Worm (Caenorhabditis elegans) whole organism, mixed stage, embryonic: ENCODE measurements around the gene snf-10.

ENCODE experiments used
- M03D4.4 ChIP-seq: sonication (generic microtip); optimal IDR thresholded peaks from 2 replicates; lab custom pipeline; 2017; ENCODE audit warnings: mild to moderate bottlenecking, missing genetic modification characterization, missing compliant biosample characterization
- bed-3 ChIP-seq: fragments of 200-800 bp; sonication (Bioruptor generic); optimal IDR thresholded peaks from 3 replicates; lab custom pipeline; 2018; ENCODE audit warnings: mild to moderate bottlenecking, missing genetic modification characterization, moderate library complexity, missing compliant biosample characterization
- blmp-1 ChIP-seq: fragments of 150-350 bp; optimal IDR thresholded peaks from 2 replicates; lab custom pipeline; 2014; ENCODE audit warnings: missing biosample characterization, missing genetic modification characterization
- ceh-39 ChIP-seq: fragments of 150-350 bp; optimal IDR thresholded peaks from 2 replicates; lab custom pipeline; 2014; ENCODE audit warnings: missing biosample characterization, missing genetic modification characterization
- ceh-43 ChIP-seq: fragments of 200-800 bp; sonication (Bioruptor generic); optimal IDR thresholded peaks from 2 replicates; lab custom pipeline; 2018; ENCODE audit warnings: mild to moderate bottlenecking, missing genetic modification characterization, moderate library complexity, missing compliant biosample characterization
- ceh-83 ChIP-seq: fragments of 200-800 bp; sonication (Bioruptor generic); optimal IDR thresholded peaks from 2 replicates; lab custom pipeline; 2018; ENCODE audit warnings: mild to moderate bottlenecking, missing genetic modification characterization, missing compliant biosample characterization
- ces-1 ChIP-seq: fragments of 150-350 bp; optimal IDR thresholded peaks from 2 replicates; lab custom pipeline; 2014; ENCODE audit warnings: missing biosample characterization, missing genetic modification reagents, missing genetic modification characterization
- cnd-1 ChIP-seq: fragments of 200-800 bp; sonication (Bioruptor generic); optimal IDR thresholded peaks from 2 replicates; lab custom pipeline; 2018; ENCODE audit warnings: mild to moderate bottlenecking, missing genetic modification characterization, missing compliant biosample characterization
- drap-1 ChIP-seq: fragments of 200-800 bp; sonication (Bioruptor generic); optimal IDR thresholded peaks from 3 replicates; lab custom pipeline; 2018; ENCODE audit warnings: mild to moderate bottlenecking, missing genetic modification characterization, missing compliant biosample characterization
- elt-1 ChIP-seq: sonication (generic microtip); optimal IDR thresholded peaks from 2 replicates; lab custom pipeline; 2017; ENCODE audit warnings: missing genetic modification characterization, mild to moderate bottlenecking, missing compliant biosample characterization, antibody characterized with exemption, moderate library complexity, borderline replicate concordance; ENCODE audit not compliant: insufficient read depth
- elt-3 ChIP-seq: fragments of 150-350 bp; optimal IDR thresholded peaks from 2 replicates; lab custom pipeline; 2014; ENCODE audit warnings: missing biosample characterization, missing genetic modification characterization
- flh-1 ChIP-seq: fragments of 200-800 bp; sonication (Bioruptor generic); optimal IDR thresholded peaks from 2 replicates; lab custom pipeline; 2018; ENCODE audit warnings: mild to moderate bottlenecking, missing genetic modification characterization, moderate library complexity, missing compliant biosample characterization
- ham-2 ChIP-seq: fragments of 200-800 bp; sonication (Bioruptor generic); optimal IDR thresholded peaks from 2 replicates; lab custom pipeline; 2018; ENCODE audit warnings: mild to moderate bottlenecking, missing genetic modification characterization, missing compliant biosample characterization
- hlh-1 ChIP-seq: fragments of 150-350 bp; optimal IDR thresholded peaks from 2 replicates; lab custom pipeline; 2014; ENCODE audit warnings: missing biosample characterization, missing genetic modification reagents, missing genetic modification characterization
- lin-13 ChIP-seq: fragments of 150-350 bp; optimal IDR thresholded peaks from 2 replicates; lab custom pipeline; 2014; ENCODE audit warnings: missing biosample characterization, missing genetic modification characterization
- lin-32 ChIP-seq: fragments of 200-800 bp; sonication (Bioruptor generic); optimal IDR thresholded peaks from 2 replicates; lab custom pipeline; 2018; ENCODE audit warnings: mild to moderate bottlenecking, missing genetic modification characterization, missing compliant biosample characterization
- lsy-2 ChIP-seq: fragments of 150-350 bp; optimal IDR thresholded peaks from 2 replicates; lab custom pipeline; 2014; ENCODE audit warnings: missing biosample characterization, missing genetic modification characterization
- mls-2 ChIP-seq: sonication (generic microtip); optimal IDR thresholded peaks from 2 replicates; lab custom pipeline; 2016; ENCODE audit warnings: mild to moderate bottlenecking, missing genetic modification characterization, moderate library complexity, missing compliant biosample characterization
- nhr-12 ChIP-seq: fragments of 150-350 bp; optimal IDR thresholded peaks from 2 replicates; lab custom pipeline; 2014; ENCODE audit warnings: missing biosample characterization, missing genetic modification characterization
- nhr-2 ChIP-seq: fragments of 150-350 bp; optimal IDR thresholded peaks from 2 replicates; lab custom pipeline; 2014; ENCODE audit warnings: missing biosample characterization, missing genetic modification characterization
- nhr-237 ChIP-seq: fragments of 150-350 bp; optimal IDR thresholded peaks from 2 replicates; lab custom pipeline; 2014; ENCODE audit warnings: missing biosample characterization, missing genetic modification characterization
- nhr-28 ChIP-seq: fragments of 150-350 bp; optimal IDR thresholded peaks from 2 replicates; lab custom pipeline; 2014; ENCODE audit warnings: missing biosample characterization, missing genetic modification characterization
- nhr-76 ChIP-seq: sonication (generic microtip); optimal IDR thresholded peaks from 2 replicates; lab custom pipeline; 2017; ENCODE audit warnings: missing biosample characterization, missing genetic modification characterization
- pha-4 ChIP-seq: fragments of 150-350 bp; optimal IDR thresholded peaks from 2 replicates; lab custom pipeline; 2018; ENCODE audit warnings: missing biosample characterization, missing genetic modification reagents, missing genetic modification characterization
- sem-2 ChIP-seq: fragments of 200-800 bp; sonication (Bioruptor generic); optimal IDR thresholded peaks from 2 replicates; lab custom pipeline; 2018; ENCODE audit warnings: mild to moderate bottlenecking, missing genetic modification characterization, missing compliant biosample characterization
- snpc-4 ChIP-seq: fragments of 150-350 bp; optimal IDR thresholded peaks from 2 replicates; lab custom pipeline; 2014; ENCODE audit warnings: missing biosample characterization, missing genetic modification characterization
- tbx-8 ChIP-seq: fragments of 200-800 bp; sonication (Bioruptor generic); optimal IDR thresholded peaks from 2 replicates; lab custom pipeline; 2018; ENCODE audit warnings: mild to moderate bottlenecking, missing genetic modification characterization, moderate library complexity, missing compliant biosample characterization
- unc-120 ChIP-seq: sonication (generic microtip); optimal IDR thresholded peaks from 2 replicates; lab custom pipeline; 2017; ENCODE audit warnings: missing genetic modification characterization, missing compliant biosample characterization; ENCODE audit not compliant: poor library complexity, severe bottlenecking
- unc-39 ChIP-seq: fragments of 150-350 bp; optimal IDR thresholded peaks from 2 replicates; lab custom pipeline; 2014; ENCODE audit warnings: missing biosample characterization, missing genetic modification characterization
- unc-62 ChIP-seq: fragments of 150-350 bp; optimal IDR thresholded peaks from 2 replicates; lab custom pipeline; 2014; ENCODE audit warnings: missing biosample characterization, missing genetic modification reagents, missing genetic modification characterization
- zip-8 ChIP-seq: fragments of 150-350 bp; optimal IDR thresholded peaks from 2 replicates; lab custom pipeline; 2014; ENCODE audit warnings: missing biosample characterization, missing genetic modification characterization

Gene snf-10

ce11 chrV:10425098-10425497, 15.5 kb downstream of the snf-10 start, which contains the start of gene col-12:
col-12 (minus strand) TSS chrV:10425198.
- TF ChIP-seq unc-62 (GFP tag; lab: Kevin White, UChicago), result no peak
- TF ChIP-seq ces-1, result no peak
- TF ChIP-seq tbx-8 (GFP tag; lab: Kevin White, UChicago), result no peak
- TF ChIP-seq pha-4 (tag; lab: Kevin White, UChicago), result no peak
- TF ChIP-seq nhr-28 (tag; lab: Kevin White, UChicago), result no peak
- TF ChIP-seq zip-8 (tag; lab: Kevin White, UChicago), result no peak
- TF ChIP-seq blmp-1 (tag; lab: Kevin White, UChicago), result no peak
- TF ChIP-seq hlh-1 (tag; lab: Kevin White, UChicago), result no peak
- TF ChIP-seq unc-120, result no peak
- no peak for TF ChIP-seq flh-1 (GFP tag; lab: Kevin White, UChicago)
- no peak for TF ChIP-seq nhr-76 (tag; lab: Kevin White, UChicago)
- no peak for TF ChIP-seq drap-1 (GFP tag; lab: Kevin White, UChicago)
- no peak for TF ChIP-seq ham-2 (GFP tag; lab: Kevin White, UChicago)
- no peak for TF ChIP-seq nhr-12 (tag; lab: Kevin White, UChicago)
- TF ChIP-seq lin-13 (tag; lab: Kevin White, UChicago), result no peak
- no peak for TF ChIP-seq ceh-39
- no peak for TF ChIP-seq snpc-4 (tag; lab: Kevin White, UChicago)

ce11 chrV:10423511-10423910, 17.1 kb downstream of the snf-10 start:
- TF ChIP-seq elt-3 (no peak), elt-1 (tag; lab: Kevin White, UChicago) (no peak), pha-4 (tag; lab: Kevin White, UChicago) (no peak), ham-2 (GFP tag; lab: Kevin White, UChicago) (no peak)

- no peak for TF ChIP-seq bed-3 (GFP tag; lab: Kevin White, UChicago)
- TF ChIP-seq cnd-1, result no peak
- no peak for TF ChIP-seq lin-13 (tag; lab: Kevin White, UChicago)
- no peak for TF ChIP-seq unc-62 (GFP tag; lab: Kevin White, UChicago)
- no peak for TF ChIP-seq tbx-8 (GFP tag; lab: Kevin White, UChicago)
- TF ChIP-seq hlh-1 (tag; lab: Kevin White, UChicago), result no peak
- TF ChIP-seq, all 35 proteins: peak for 0
Measured at ce11 chrV:10421802-10422201, 18.8 kb downstream of the snf-10 start, which contains the start of gene col-13. col-13 (minus strand) TSS chrV:10421902.

ce11 chrV:10418961-10419360, 21.7 kb downstream of the snf-10 start, which contains the start of gene F15H10.5:
F15H10.5 (minus strand) TSS chrV:10419061.
- TF ChIP-seq lsy-2 (tag; lab: Kevin White, UChicago), result no peak
- no peak for TF ChIP-seq elt-3
- no peak for TF ChIP-seq nhr-76 (tag; lab: Kevin White, UChicago)
- no peak for TF ChIP-seq tbx-8 (GFP tag; lab: Kevin White, UChicago)
- no peak for TF ChIP-seq unc-62 (GFP tag; lab: Kevin White, UChicago)
- TF ChIP-seq unc-120, result no peak
- TF ChIP-seq nhr-12 (tag; lab: Kevin White, UChicago), result no peak
- TF ChIP-seq flh-1 (GFP tag; lab: Kevin White, UChicago), result no peak
- TF ChIP-seq unc-39, result no peak
- TF ChIP-seq sem-2 (GFP tag; lab: Kevin White, UChicago), result no peak
- TF ChIP-seq elt-1 (tag; lab: Kevin White, UChicago), result no peak
- no peak for TF ChIP-seq cnd-1
- TF ChIP-seq M03D4.4 (tag; lab: Kevin White, UChicago), result no peak
- TF ChIP-seq ces-1, result no peak
- TF ChIP-seq ham-2 (GFP tag; lab: Kevin White, UChicago), result no peak
- no peak for TF ChIP-seq drap-1 (GFP tag; lab: Kevin White, UChicago)

ce11 chrV:10416925-10417324, 23.7 kb downstream of the snf-10 start, which contains the start of gene F15H10.10:
F15H10.10 (minus strand) TSS chrV:10417025.
- TF ChIP-seq lin-32 (GFP tag; lab: Kevin White, UChicago) (no peak), M03D4.4 (tag; lab: Kevin White, UChicago) (no peak), nhr-76 (tag; lab: Kevin White, UChicago) (no peak), cnd-1 (no peak), elt-1 (tag; lab: Kevin White, UChicago) (no peak), nhr-2 (tag; lab: Kevin White, UChicago) (no peak), ces-1 (no peak), blmp-1 (tag; lab: Kevin White, UChicago) (no peak), ceh-83 (GFP tag; lab: Kevin White, UChicago) (no peak), lsy-2 (tag; lab: Kevin White, UChicago) (no peak), zip-8 (tag; lab: Kevin White, UChicago) (no peak), nhr-12 (tag; lab: Kevin White, UChicago) (no peak), mls-2 (tag; lab: Kevin White, UChicago) (no peak), tbx-8 (GFP tag; lab: Kevin White, UChicago) (no peak), nhr-237 (no peak), elt-3 (no peak), nhr-28 (tag; lab: Kevin White, UChicago) (no peak), unc-120 (no peak), sem-2 (GFP tag; lab: Kevin White, UChicago) (no peak), ceh-43 (GFP tag; lab: Kevin White, UChicago) (no peak)
